Worm (Caenorhabditis elegans) whole organism, L3 larva: ENCODE data around the gene F13B12.1.

ENCODE experiments used
- daf-12 ChIP-seq: fragments of 150-350 bp; optimal IDR thresholded peaks from 2 replicates; lab custom pipeline; 2014; ENCODE audit warnings: missing biosample characterization, missing genetic modification reagents, missing genetic modification characterization
- fkh-10 ChIP-seq: sonication (generic microtip); optimal IDR thresholded peaks from 2 replicates; lab custom pipeline; 2017; ENCODE audit warnings: missing biosample characterization, missing genetic modification reagents, missing genetic modification characterization
- hmg-11 ChIP-seq: sonication (generic microtip); optimal IDR thresholded peaks from 2 replicates; lab custom pipeline; 2016; ENCODE audit warnings: missing genetic modification characterization, missing compliant biosample characterization
- mml-1 ChIP-seq: fragments of 150-350 bp; sonication (generic microtip); optimal IDR thresholded peaks from 3 replicates; lab custom pipeline; 2014; ENCODE audit warnings: missing biosample characterization, missing genetic modification characterization
- nhr-237 ChIP-seq: fragments of 150-350 bp; optimal IDR thresholded peaks from 2 replicates; lab custom pipeline; 2014; ENCODE audit warnings: missing biosample characterization, missing genetic modification characterization
- nhr-25 ChIP-seq: sonication (generic microtip); optimal IDR thresholded peaks from 2 replicates; lab custom pipeline; 2017; ENCODE audit warnings: missing biosample characterization, missing genetic modification characterization
- nhr-28 ChIP-seq: fragments of 150-350 bp; optimal IDR thresholded peaks from 2 replicates; lab custom pipeline; 2014; ENCODE audit warnings: missing biosample characterization, missing genetic modification characterization
- nhr-77 ChIP-seq: fragments of 150-350 bp; optimal IDR thresholded peaks from 2 replicates; lab custom pipeline; 2014; ENCODE audit warnings: missing biosample characterization, missing genetic modification characterization
- pqm-1 ChIP-seq: fragments of 150-350 bp; optimal IDR thresholded peaks from 2 replicates; lab custom pipeline; 2017; ENCODE audit warnings: missing biosample characterization, missing genetic modification characterization, inconsistent platforms
- sea-2 ChIP-seq: fragments of 150-350 bp; sonication (generic microtip); optimal IDR thresholded peaks from 4 replicates; lab custom pipeline; 2014; ENCODE audit warnings: missing biosample characterization, missing genetic modification reagents, missing genetic modification characterization
- snpc-4 ChIP-seq: fragments of 150-350 bp; optimal IDR thresholded peaks from 2 replicates; lab custom pipeline; 2014; ENCODE audit warnings: missing biosample characterization, missing genetic modification characterization
- zag-1 ChIP-seq: fragments of 150-350 bp; optimal IDR thresholded peaks from 2 replicates; lab custom pipeline; 2014; ENCODE audit warnings: missing biosample characterization, missing genetic modification characterization

DNA sequence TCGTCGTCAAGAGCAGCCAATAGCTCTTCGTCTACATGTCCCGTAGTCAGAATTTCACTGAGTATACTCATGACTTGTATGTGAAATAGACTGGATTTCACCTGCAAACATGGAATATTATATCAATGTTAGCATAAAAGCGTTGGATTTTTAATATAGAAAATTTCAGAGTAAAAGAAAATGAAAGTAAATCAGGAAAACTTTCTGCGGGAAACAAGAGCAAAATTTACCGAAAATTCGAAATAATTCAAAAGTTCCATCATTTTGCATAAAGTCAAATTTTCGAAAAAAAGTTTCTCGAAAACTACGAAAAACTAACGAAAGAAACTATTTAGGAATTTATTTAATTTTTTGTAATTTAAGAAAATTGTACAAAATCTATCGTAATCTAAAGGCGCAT, 6.7 kb downstream of the F13B12.1 start, which contains the start of gene F13B12.6:
- TF ChIP-seq daf-12 (no peak), nhr-77 (tag; lab: Kevin White, UChicago) (no peak), sea-2 (GFP tag; lab: Kevin White, UChicago) (no peak), nhr-25 (tag; lab: Kevin White, UChicago) (no peak), fkh-10 (GFP tag; lab: Kevin White, UChicago) (no peak), hmg-11 (tag; lab: Kevin White, UChicago) (no peak), zag-1 (tag; lab: Kevin White, UChicago) (no peak), nhr-28 (tag; lab: Kevin White, UChicago) (no peak), snpc-4 (tag; lab: Kevin White, UChicago) (no peak), nhr-237 (tag; lab: Kevin White, UChicago) (no peak), pqm-1 (tag; lab: Kevin White, UChicago) (no peak), mml-1 (tag; lab: Kevin White, UChicago) (no peak)
